Fruit fly (Drosophila melanogaster): ENCODE results near the gene CG42870.

Gene CG42870

DNA sequence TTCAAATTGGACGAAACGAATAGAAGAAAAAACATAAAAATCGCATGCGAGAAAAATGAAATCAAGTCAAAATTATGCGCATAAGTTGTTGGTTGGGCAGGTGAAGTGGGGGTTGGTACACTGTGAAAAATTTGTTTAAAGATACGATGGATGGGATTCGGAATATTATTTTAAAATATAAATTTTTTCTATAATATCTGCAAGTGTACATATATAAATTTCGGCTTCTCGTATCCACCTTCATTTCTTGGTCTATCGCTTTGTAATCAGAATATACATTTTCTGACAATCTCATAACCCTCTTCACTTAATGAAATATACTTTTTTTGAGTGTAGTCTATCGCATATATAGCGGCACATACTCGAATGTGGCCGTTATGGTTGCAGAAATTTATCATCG lies 33.8 kb downstream of the CG42870 start (continued):
- TF ChIP-seq odd (GFP tag; optimal IDR thresholded peaks at IDR 0.05) (no peak), CG6175 (GFP tag; IDR thresholded peaks at IDR 0.05) (no peak), ap (GFP tag; IDR thresholded peaks at IDR 0.05) (no peak), Dbx (GFP tag; IDR thresholded peaks at IDR 0.05) (no peak), kay (GFP tag; optimal IDR thresholded peaks at IDR 0.05) (no peak), klu (GFP tag; IDR thresholded peaks at IDR 0.05) (no peak), knrl (GFP tag; IDR thresholded peaks at IDR 0.05; ENCODE audit: partially characterized antibody) (no peak), pros (GFP tag; optimal IDR thresholded peaks at IDR 0.05) (no peak), CG31388 (GFP tag; optimal IDR thresholded peaks at IDR 0.05) (no peak), Camta (GFP tag; optimal IDR thresholded peaks at IDR 0.05) (no peak), h (optimal IDR thresholded peaks at IDR 0.05) (no peak), kni (GFP tag; optimal IDR thresholded peaks at IDR 0.05) (no peak), kah (GFP tag; optimal IDR thresholded peaks at IDR 0.05) (no peak), CG11247 (GFP tag; IDR thresholded peaks at IDR 0.05) (no peak), Abd-B (GFP tag; optimal IDR thresholded peaks at IDR 0.05) (no peak), CG2678 (tag; optimal IDR thresholded peaks at IDR 0.05) (peak; percentile 32), Bdp1 (GFP tag; optimal IDR thresholded peaks at IDR 0.05) (no peak), CG6683 (GFP tag; optimal IDR thresholded peaks at IDR 0.05) (no peak), Gsc (GFP tag; IDR thresholded peaks at IDR 0.05) (no peak), Vsx1 (GFP tag; optimal IDR thresholded peaks at IDR 0.05) (no peak), E2f2 (GFP tag; IDR thresholded peaks at IDR 0.05) (no peak; the same call in 1 of the 2 replicates), dati (GFP tag; IDR thresholded peaks at IDR 0.05) (no peak), Hmr (GFP tag; optimal IDR thresholded peaks at IDR 0.05) (no peak), Meics (GFP tag; optimal IDR thresholded peaks at IDR 0.05) (peak; percentile 28), Xrp1 (GFP tag; IDR thresholded peaks at IDR 0.05) (peak; percentile 17; the same call in 1 of the 2 replicates), CG14014 (GFP tag; IDR thresholded peaks at IDR 0.05) (no peak), CG2889 (GFP tag; IDR thresholded peaks at IDR 0.05) (no peak), C15 (GFP tag; IDR thresholded peaks at IDR 0.05) (no peak), ftz-f1 (GFP tag; optimal IDR thresholded peaks at IDR 0.05) (no peak), sens-2 (GFP tag; IDR thresholded peaks at IDR 0.05) (no peak), Oaz (GFP tag; IDR thresholded peaks at IDR 0.05) (no peak), CG17912 (GFP tag; optimal IDR thresholded peaks at IDR 0.05) (no peak), Aef1 (GFP tag; IDR thresholded peaks at IDR 0.05) (no peak), Fer2 (tag; optimal IDR thresholded peaks at IDR 0.05) (no peak), twi (tag; optimal IDR thresholded peaks at IDR 0.05) (no peak), crp (GFP tag; optimal IDR thresholded peaks at IDR 0.05) (no peak), ranshi (GFP tag; IDR thresholded peaks at IDR 0.05) (0 out of 2 replicates have a peak, but pooled peaks have one; percentile 9), CG8478 (optimal IDR thresholded peaks at IDR 0.05) (no peak), sc (optimal IDR thresholded peaks at IDR 0.05) (no peak), sc (GFP tag; optimal IDR thresholded peaks at IDR 0.05) (no peak), unc-4 (GFP tag; IDR thresholded peaks at IDR 0.05; ENCODE audit: partially characterized antibody) (no peak), dan (GFP tag; IDR thresholded peaks at IDR 0.05) (no peak), slbo (GFP tag; IDR thresholded peaks at IDR 0.05) (no peak), Blimp-1 (GFP tag; optimal IDR thresholded peaks at IDR 0.05) (peak; percentile 30), Sin3A (optimal IDR thresholded peaks at IDR 0.05) (no peak), CG2712 (tag; optimal IDR thresholded peaks at IDR 0.05) (peak; percentile 35), Ada2b (GFP tag; IDR thresholded peaks at IDR 0.05) (no peak), nau (GFP tag; optimal IDR thresholded peaks at IDR 0.05) (no peak), CG8089 (GFP tag; optimal IDR thresholded peaks at IDR 0.05) (no peak), peb (GFP tag; IDR thresholded peaks at IDR 0.05) (no peak), D19B (GFP tag; optimal IDR thresholded peaks at IDR 0.05) (no peak), CG14860 (GFP tag; IDR thresholded peaks at IDR 0.05; ENCODE audit: partially characterized antibody) (no peak), CG18011 (GFP tag; optimal IDR thresholded peaks at IDR 0.05) (no peak), fru (optimal IDR thresholded peaks at IDR 0.05) (no peak)
